Fruit fly (Drosophila melanogaster): ENCODE data around the gene Fim.

The Fim gene

DNA sequence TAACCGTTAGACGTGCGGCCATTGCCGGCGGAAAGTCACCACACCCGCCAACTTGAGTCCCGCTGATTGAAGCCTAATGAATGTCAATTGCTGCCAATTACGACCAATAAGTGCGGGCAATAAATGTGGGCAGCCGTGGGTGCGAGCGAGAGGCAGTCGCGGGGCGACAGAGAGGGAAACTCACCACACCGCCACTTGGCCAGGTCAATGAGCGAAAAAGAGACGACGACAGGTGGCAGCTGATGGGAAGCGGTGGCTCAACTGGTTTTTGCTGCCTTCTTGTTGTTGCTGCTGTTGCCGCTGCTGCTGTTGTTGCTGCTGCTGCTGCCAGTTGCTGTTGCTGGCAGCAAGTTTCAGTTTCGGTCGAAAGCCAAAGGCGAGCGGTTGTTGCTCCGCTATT, 12.5 kb upstream of the Fim start, which contains the start of gene B-H2 (continued):
- TF ChIP-seq unc-4 (GFP tag; IDR thresholded peaks at IDR 0.05; ENCODE audit: partially characterized antibody) (no peak), CG10209 (GFP tag; optimal IDR thresholded peaks at IDR 0.05) (no peak), sug (tag; optimal IDR thresholded peaks at IDR 0.05) (no peak), CG30431 (GFP tag; optimal IDR thresholded peaks at IDR 0.05) (no peak), CG18011 (GFP tag; optimal IDR thresholded peaks at IDR 0.05) (no peak), Usf (GFP tag; optimal IDR thresholded peaks at IDR 0.05) (no peak), nerfin-1 (tag; optimal IDR thresholded peaks at IDR 0.05) (no peak), Opbp (GFP tag; IDR thresholded peaks at IDR 0.05; ENCODE audit: partially characterized antibody) (0 out of 3 replicates have a peak, but pooled peaks have one; percentile 19), sna (GFP tag; IDR thresholded peaks at IDR 0.05; ENCODE audit: partially characterized antibody) (no peak), az2 (GFP tag; optimal IDR thresholded peaks at IDR 0.05) (no peak), MESR4 (GFP tag; optimal IDR thresholded peaks at IDR 0.05) (no peak), shn (GFP tag; optimal IDR thresholded peaks at IDR 0.05) (no peak), H2.0 (GFP tag; IDR thresholded peaks at IDR 0.05) (no peak), CG2116 (GFP tag; optimal IDR thresholded peaks at IDR 0.05) (no peak), CG9727 (GFP tag; optimal IDR thresholded peaks at IDR 0.05) (no peak), croc (GFP tag; conservative IDR thresholded peaks at IDR 0.05) (no peak), pnt (GFP tag; optimal IDR thresholded peaks at IDR 0.05) (no peak), tap (tag; optimal IDR thresholded peaks at IDR 0.05) (no peak), gfzf (GFP tag; optimal IDR thresholded peaks at IDR 0.05) (no peak), CG8281 (tag; optimal IDR thresholded peaks at IDR 0.05) (no peak), Fer1 (GFP tag; optimal IDR thresholded peaks at IDR 0.05) (no peak), tx (GFP tag; optimal IDR thresholded peaks at IDR 0.05) (no peak), p53 (GFP tag; optimal IDR thresholded peaks at IDR 0.05) (no peak), Sox102F (GFP tag; optimal IDR thresholded peaks at IDR 0.05) (no peak), sqz (GFP tag; optimal IDR thresholded peaks at IDR 0.05) (no peak), Abd-B (GFP tag; optimal IDR thresholded peaks at IDR 0.05) (peak; percentile 19), BEAF-32 (GFP tag; optimal IDR thresholded peaks at IDR 0.05) (no peak), Stat92E (GFP tag; optimal IDR thresholded peaks at IDR 0.05) (no peak), PHDP (tag; optimal IDR thresholded peaks at IDR 0.05) (no peak), Oaz (GFP tag; IDR thresholded peaks at IDR 0.05) (no peak), MBD-R2 (GFP tag; IDR thresholded peaks at IDR 0.05) (no peak), caup (GFP tag; optimal IDR thresholded peaks at IDR 0.05; ENCODE audit: severe bottlenecking) (no peak), CG7271 (tag; optimal IDR thresholded peaks at IDR 0.05) (no peak), esg (GFP tag; conservative IDR thresholded peaks at IDR 0.05) (no peak), CG10147 (GFP tag; optimal IDR thresholded peaks at IDR 0.05) (no peak), salm (tag; optimal IDR thresholded peaks at IDR 0.05) (no peak), CG1647 (GFP tag; optimal IDR thresholded peaks at IDR 0.05) (no peak), Hsf (GFP tag; optimal IDR thresholded peaks at IDR 0.05) (no peak), fd64A (GFP tag; optimal IDR thresholded peaks at IDR 0.05) (no peak), NC2α (GFP tag; optimal IDR thresholded peaks at IDR 0.05) (no peak), ash1 (GFP tag; optimal IDR thresholded peaks at IDR 0.05) (no peak), CG1832 (GFP tag; optimal IDR thresholded peaks at IDR 0.05) (peak; percentile 92), CG11504 (tag; optimal IDR thresholded peaks at IDR 0.05) (peak; percentile 43), ewg (GFP tag; optimal IDR thresholded peaks at IDR 0.05) (no peak), Sox100B (GFP tag; optimal IDR thresholded peaks at IDR 0.05) (no peak), Taf1 (GFP tag; IDR thresholded peaks at IDR 0.05) (no peak), CG8478 (optimal IDR thresholded peaks at IDR 0.05) (peak; percentile 85), CG31441 (GFP tag; IDR thresholded peaks at IDR 0.05) (no peak), CG13424 (tag; optimal IDR thresholded peaks at IDR 0.05) (no peak), wek (GFP tag; optimal IDR thresholded peaks at IDR 0.05) (no peak), YL-1 (GFP tag; optimal IDR thresholded peaks at IDR 0.05) (no peak)

All from whole organism, embryonic.